Worm (Caenorhabditis elegans) whole organism, L4/young adult: Measurements from ENCODE around the gene efhd-1.

Experiments
- W03F9.2 ChIP-seq: fragments of 150-350 bp; optimal IDR thresholded peaks from 2 replicates; lab custom pipeline; 2014; ENCODE audit warnings: missing biosample characterization, missing genetic modification characterization
- dao-5 ChIP-seq: sonication (generic microtip); optimal IDR thresholded peaks from 2 replicates; lab custom pipeline; 2016; ENCODE audit warnings: missing genotype, missing genetic modification characterization, moderate library complexity, missing compliant biosample characterization
- him-1 ChIP-seq: sonication (generic microtip); optimal IDR thresholded peaks from 2 replicates; lab custom pipeline; 2016; ENCODE audit warnings: missing genotype, missing genetic modification reagents, missing genetic modification characterization, missing compliant biosample characterization

DNA sequence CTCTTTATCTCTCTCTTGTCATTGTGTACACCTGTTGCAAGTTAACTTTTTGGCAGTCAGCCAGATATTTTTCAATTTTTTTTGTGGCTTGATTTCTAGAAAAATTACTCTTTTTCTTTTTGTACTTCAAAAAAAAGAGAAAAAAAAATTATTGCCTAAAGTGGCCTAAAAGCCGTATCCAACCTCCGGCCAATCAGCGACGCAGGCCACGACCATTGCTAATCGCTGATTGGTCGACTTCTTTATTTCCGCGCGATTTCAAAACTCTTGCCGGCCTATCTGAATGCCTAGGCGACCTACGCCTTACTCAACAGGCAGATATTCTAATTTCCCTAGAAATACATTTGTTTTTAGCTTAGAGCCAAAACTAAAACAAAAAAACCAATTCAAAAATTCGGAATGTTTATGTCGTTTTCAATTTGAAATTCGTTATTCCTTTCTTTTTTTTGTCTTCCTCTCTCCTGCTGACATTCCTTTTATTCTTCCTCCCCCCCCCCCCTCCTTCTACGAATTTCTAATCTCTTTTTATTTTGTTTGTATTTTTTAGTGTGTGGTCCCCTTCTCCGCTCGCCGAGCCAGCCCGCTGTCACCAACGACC, 19.0 kb downstream of the efhd-1 start, which contains the start of gene ace-4:
- no peak for TF ChIP-seq dao-5
- TF ChIP-seq W03F9.2 (tag; lab: Kevin White, UChicago) = no peak
- no peak for TF ChIP-seq him-1 (tag; lab: Kevin White, UChicago)
